Worm (Caenorhabditis elegans): Measurements from ENCODE around the gene mpc-1.

Gene mpc-1

DNA sequence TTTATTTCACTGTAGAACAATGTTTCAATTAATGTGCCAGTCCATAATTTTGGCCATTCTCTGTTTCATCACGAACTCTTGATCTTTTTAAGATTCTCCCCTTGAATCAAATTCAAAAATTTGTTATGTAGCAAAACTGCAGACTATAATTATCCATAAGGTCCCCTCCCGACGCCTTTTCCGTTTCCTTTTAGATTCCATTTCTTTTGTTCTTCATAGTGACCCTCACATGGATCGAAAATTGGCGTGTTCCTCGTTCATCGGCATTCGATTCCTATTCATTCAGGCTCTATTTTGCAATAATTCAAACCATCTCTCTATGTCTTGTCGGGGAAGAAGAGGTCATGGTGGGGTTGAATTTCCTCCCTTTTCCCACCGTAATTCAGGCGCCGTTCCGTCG lies 31.2 kb downstream of the mpc-1 start:
- TF ChIP-seq ztf-29 (GFP tag; IDR thresholded peaks at IDR 0.05) = no peak
- TF ChIP-seq cog-1 (tag; optimal IDR thresholded peaks at IDR 0.05) = no peak

DNA sequence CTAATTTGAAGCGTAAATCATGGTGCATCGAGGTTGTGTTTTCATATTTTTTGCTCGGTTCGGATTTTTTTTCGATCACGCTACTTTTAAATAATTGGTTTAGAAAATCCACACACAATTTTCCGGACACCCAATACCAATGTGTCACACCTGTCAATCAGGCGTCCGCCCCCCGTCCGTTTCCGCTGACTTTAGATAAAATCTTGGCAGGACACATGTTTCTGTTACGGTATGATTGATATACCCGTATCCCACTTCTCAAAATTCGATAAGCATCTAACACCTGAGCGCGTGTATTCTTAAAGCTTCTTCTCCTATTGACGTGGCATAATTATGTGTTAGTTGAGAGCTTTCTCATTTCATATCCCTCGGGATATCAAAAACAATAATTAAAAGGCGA lies 34.8 kb downstream of the mpc-1 start:
- TF ChIP-seq ztf-29 (GFP tag; IDR thresholded peaks at IDR 0.05) = no peak
- no peak for TF ChIP-seq klf-2 (GFP tag; conservative IDR thresholded peaks at IDR 0.05)
- TF ChIP-seq flt-1 (GFP tag; IDR thresholded peaks at IDR 0.05) = no peak
- TF ChIP-seq tab-1 (GFP tag; IDR thresholded peaks at IDR 0.05) = no peak
- no peak for TF ChIP-seq ztf-23 (GFP tag; IDR thresholded peaks at IDR 0.05)
- no peak for TF ChIP-seq cog-1 (tag; optimal IDR thresholded peaks at IDR 0.05)
- no peak for TF ChIP-seq ref-1 (GFP tag; conservative IDR thresholded peaks at IDR 0.05)
- no peak for TF ChIP-seq med-1 (GFP tag; optimal IDR thresholded peaks at IDR 0.05; ENCODE audit: insufficient read depth)
- no peak for TF ChIP-seq T22C8.4 (GFP tag; IDR thresholded peaks at IDR 0.05)

ce11 chrIII:4449357-4449756 lies 36.1 kb downstream of the mpc-1 start:
- TF ChIP-seq T22C8.4 (GFP tag; IDR thresholded peaks at IDR 0.05) (no peak), flt-1 (GFP tag; IDR thresholded peaks at IDR 0.05) (no peak), tab-1 (GFP tag; IDR thresholded peaks at IDR 0.05) (no peak), med-1 (GFP tag; optimal IDR thresholded peaks at IDR 0.05; ENCODE audit: insufficient read depth) (no peak), klf-2 (GFP tag; conservative IDR thresholded peaks at IDR 0.05) (no peak), ztf-23 (GFP tag; IDR thresholded peaks at IDR 0.05) (no peak), cog-1 (tag; optimal IDR thresholded peaks at IDR 0.05) (no peak), ref-1 (GFP tag; conservative IDR thresholded peaks at IDR 0.05) (no peak), ztf-29 (GFP tag; IDR thresholded peaks at IDR 0.05) (no peak)

- TF ChIP-seq cog-1 (tag; optimal IDR thresholded peaks at IDR 0.05) (no peak), ref-1 (GFP tag; conservative IDR thresholded peaks at IDR 0.05) (no peak), T22C8.4 (GFP tag; IDR thresholded peaks at IDR 0.05) (no peak), flt-1 (GFP tag; IDR thresholded peaks at IDR 0.05) (no peak), ztf-29 (GFP tag; IDR thresholded peaks at IDR 0.05) (no peak), klf-2 (GFP tag; conservative IDR thresholded peaks at IDR 0.05) (no peak), tab-1 (GFP tag; IDR thresholded peaks at IDR 0.05) (no peak), med-1 (GFP tag; optimal IDR thresholded peaks at IDR 0.05; ENCODE audit: insufficient read depth) (no peak), ztf-23 (GFP tag; IDR thresholded peaks at IDR 0.05) (no peak)
Measured at ce11 chrIII:4449893-4450579, 36.8 kb downstream of the mpc-1 start, which contains the start of gene ceh-43. ceh-43 (minus strand) TSS chrIII:4449943.

ce11 chrIII:4450773-4451423 lies 37.6 kb downstream of the mpc-1 start:
- TF ChIP-seq ref-1 (GFP tag; conservative IDR thresholded peaks at IDR 0.05) = no peak
- 0 out of 2 replicates have a peak, but pooled peaks have one; percentile 13 for TF ChIP-seq flt-1 (GFP tag; IDR thresholded peaks at IDR 0.05)
- TF ChIP-seq tab-1 (GFP tag; IDR thresholded peaks at IDR 0.05) = peak; percentile 49; the same call in 1 of the 2 replicates
- 0 out of 2 replicates have a peak, but pooled peaks have one; percentile 5 for TF ChIP-seq ztf-23 (GFP tag; IDR thresholded peaks at IDR 0.05)

DNA sequence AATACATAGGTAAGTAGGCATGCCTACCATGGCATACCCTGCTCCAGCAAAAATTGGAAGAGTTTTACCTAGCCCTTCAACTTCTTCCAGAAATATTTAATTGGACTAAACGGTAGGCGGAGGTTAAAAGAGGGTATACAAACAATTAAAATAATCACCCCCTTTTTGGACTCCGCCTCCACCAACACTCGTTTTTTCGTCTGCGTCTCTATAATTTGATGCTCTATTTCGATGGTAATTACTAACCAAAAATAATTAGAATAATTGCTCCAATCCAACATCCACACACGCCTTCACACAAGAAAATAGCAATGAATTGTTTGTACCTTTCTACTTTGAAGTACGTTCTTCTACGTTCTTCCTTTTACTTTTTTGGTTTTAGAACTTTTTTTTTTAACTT lies 39.5 kb downstream of the mpc-1 start:
- no peak for TF ChIP-seq ztf-29 (GFP tag; IDR thresholded peaks at IDR 0.05)
- TF ChIP-seq klf-2 (GFP tag; conservative IDR thresholded peaks at IDR 0.05) = no peak
- no peak for TF ChIP-seq flt-1 (GFP tag; IDR thresholded peaks at IDR 0.05)
- no peak for TF ChIP-seq tab-1 (GFP tag; IDR thresholded peaks at IDR 0.05)
- TF ChIP-seq ref-1 (GFP tag; conservative IDR thresholded peaks at IDR 0.05) = no peak
- TF ChIP-seq med-1 (GFP tag; optimal IDR thresholded peaks at IDR 0.05; ENCODE audit: insufficient read depth) = no peak
- TF ChIP-seq ztf-23 (GFP tag; IDR thresholded peaks at IDR 0.05) = no peak
- TF ChIP-seq cog-1 (tag; optimal IDR thresholded peaks at IDR 0.05) = no peak
- TF ChIP-seq T22C8.4 (GFP tag; IDR thresholded peaks at IDR 0.05) = no peak

DNA sequence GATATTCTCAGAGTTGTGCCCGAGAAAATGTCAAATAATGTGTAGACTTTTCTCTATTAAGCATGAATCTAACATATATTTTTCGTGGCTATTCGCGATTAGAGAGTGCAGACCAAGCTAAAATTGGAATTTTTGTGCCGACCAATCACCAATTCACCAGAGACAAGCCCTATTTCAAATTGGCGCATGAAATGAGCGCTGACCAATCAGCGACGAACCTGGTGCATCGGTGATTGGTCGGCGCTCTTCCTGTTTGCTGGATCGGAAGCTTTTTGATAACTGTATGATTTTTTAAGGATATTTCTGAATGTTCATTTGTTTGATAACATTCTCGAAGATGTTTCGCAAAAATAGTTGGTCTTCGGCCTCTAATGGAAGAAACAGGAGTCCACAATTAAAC lies 40.0 kb downstream of the mpc-1 start:
- TF ChIP-seq tab-1 (GFP tag; IDR thresholded peaks at IDR 0.05) = no peak
- no peak for TF ChIP-seq klf-2 (GFP tag; conservative IDR thresholded peaks at IDR 0.05)
- TF ChIP-seq ref-1 (GFP tag; conservative IDR thresholded peaks at IDR 0.05) = no peak
- TF ChIP-seq flt-1 (GFP tag; IDR thresholded peaks at IDR 0.05) = no peak
- no peak for TF ChIP-seq cog-1 (tag; optimal IDR thresholded peaks at IDR 0.05)
- TF ChIP-seq ztf-23 (GFP tag; IDR thresholded peaks at IDR 0.05) = no peak
- TF ChIP-seq ztf-29 (GFP tag; IDR thresholded peaks at IDR 0.05) = no peak
- no peak for TF ChIP-seq med-1 (GFP tag; optimal IDR thresholded peaks at IDR 0.05; ENCODE audit: insufficient read depth)
- TF ChIP-seq T22C8.4 (GFP tag; IDR thresholded peaks at IDR 0.05) = no peak

DNA sequence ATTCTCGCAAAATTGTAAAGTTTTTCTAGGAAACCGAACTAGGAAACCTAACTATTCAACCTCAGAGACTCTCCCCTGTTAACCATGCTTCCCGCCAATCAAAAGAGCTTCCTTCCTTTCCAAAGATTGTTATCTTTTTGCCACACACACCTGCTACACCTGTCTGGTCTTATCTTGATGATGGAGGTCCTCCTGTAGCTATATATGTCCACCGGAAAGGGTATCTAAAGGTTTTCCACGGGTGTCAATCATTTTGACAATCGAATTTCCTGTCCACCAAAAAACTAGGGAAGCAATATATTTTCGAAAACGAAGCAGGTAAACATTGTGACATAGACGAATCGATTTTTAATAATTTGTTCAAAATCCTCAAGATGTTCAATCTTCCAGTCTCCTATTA lies 40.5 kb downstream of the mpc-1 start:
- no peak for TF ChIP-seq ref-1 (GFP tag; conservative IDR thresholded peaks at IDR 0.05)
- no peak for TF ChIP-seq flt-1 (GFP tag; IDR thresholded peaks at IDR 0.05)
- TF ChIP-seq klf-2 (GFP tag; conservative IDR thresholded peaks at IDR 0.05) = no peak
- TF ChIP-seq med-1 (GFP tag; optimal IDR thresholded peaks at IDR 0.05; ENCODE audit: insufficient read depth) = no peak
- no peak for TF ChIP-seq cog-1 (tag; optimal IDR thresholded peaks at IDR 0.05)
- TF ChIP-seq T22C8.4 (GFP tag; IDR thresholded peaks at IDR 0.05) = no peak
- TF ChIP-seq ztf-29 (GFP tag; IDR thresholded peaks at IDR 0.05) = no peak
- TF ChIP-seq ztf-23 (GFP tag; IDR thresholded peaks at IDR 0.05) = no peak
- TF ChIP-seq tab-1 (GFP tag; IDR thresholded peaks at IDR 0.05) = no peak

DNA sequence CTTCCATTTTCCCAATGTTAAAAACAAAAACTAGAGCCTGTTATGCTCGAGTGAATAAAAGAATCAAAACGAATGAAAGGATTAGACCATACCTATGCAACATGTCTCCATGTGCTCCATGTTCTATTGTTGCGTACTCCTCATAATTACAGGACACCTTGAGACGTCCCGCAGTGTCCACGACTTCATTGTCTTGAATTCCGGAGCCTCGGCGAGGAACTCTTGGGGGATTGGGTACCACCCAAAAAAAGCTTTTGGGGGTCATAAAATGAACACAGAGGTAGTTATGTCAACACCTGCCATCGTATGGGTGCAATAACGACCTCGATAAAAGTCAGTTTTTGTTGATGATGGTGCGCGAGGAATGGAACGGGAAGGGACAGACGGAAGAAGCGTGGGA lies 41.7 kb downstream of the mpc-1 start:
- TF ChIP-seq tab-1 (GFP tag; IDR thresholded peaks at IDR 0.05) (no peak), flt-1 (GFP tag; IDR thresholded peaks at IDR 0.05) (no peak), T22C8.4 (GFP tag; IDR thresholded peaks at IDR 0.05) (no peak), med-1 (GFP tag; optimal IDR thresholded peaks at IDR 0.05; ENCODE audit: insufficient read depth) (no peak), ztf-29 (GFP tag; IDR thresholded peaks at IDR 0.05) (no peak), ref-1 (GFP tag; conservative IDR thresholded peaks at IDR 0.05) (no peak), cog-1 (tag; optimal IDR thresholded peaks at IDR 0.05) (no peak), ztf-23 (GFP tag; IDR thresholded peaks at IDR 0.05) (no peak), klf-2 (GFP tag; conservative IDR thresholded peaks at IDR 0.05) (no peak)
